Fruit fly (Drosophila melanogaster) whole organism, pupa: ENCODE results near the gene robl37BC.

Experiments used
- CG10348 ChIP-seq: fragments of 200-800 bp; sonication (Bioruptor generic); IDR thresholded peaks from 2 replicates; pipeline ENCODE4 v1.3.6; 2022; ENCODE audit warnings: missing biosample characterization, missing genetic modification characterization
- CG12605 ChIP-seq: fragments of 200-800 bp; sonication (Bioruptor generic); IDR thresholded peaks from 2 replicates; pipeline ENCODE4 v1.3.6; 2022; ENCODE audit warnings: missing biosample characterization, missing genetic modification characterization
- CG13204 ChIP-seq: fragments of 200-800 bp; sonication (Bioruptor generic); optimal IDR thresholded peaks from 2 replicates; lab custom pipeline; 2018; ENCODE audit warnings: missing biosample characterization, mild to moderate bottlenecking, missing genetic modification characterization, moderate library complexity
- CG14655 ChIP-seq: fragments of 200-800 bp; sonication (Bioruptor generic); optimal IDR thresholded peaks from 3 replicates; lab custom pipeline; 2017; ENCODE audit warnings: mild to moderate bottlenecking, missing biosample characterization, missing genetic modification reagents, missing genetic modification characterization
- CG15710 ChIP-seq: fragments of 200-800 bp; sonication (Bioruptor generic); optimal IDR thresholded peaks from 2 replicates; lab custom pipeline; 2018; ENCODE audit warnings: missing biosample characterization, mild to moderate bottlenecking, missing genetic modification characterization, moderate library complexity
- CG17806 ChIP-seq: fragments of 200-800 bp; sonication (Bioruptor generic); optimal IDR thresholded peaks from 2 replicates; lab custom pipeline; 2018; ENCODE audit warnings: missing biosample characterization, mild to moderate bottlenecking, missing genetic modification characterization, moderate library complexity
- CG32121 ChIP-seq: fragments of 200-800 bp; sonication (Bioruptor generic); IDR thresholded peaks from 2 replicates; pipeline ENCODE4 v1.3.6; 2022; ENCODE audit warnings: missing biosample characterization, missing genetic modification characterization
- CG34367 ChIP-seq: fragments of 200-800 bp; sonication (Bioruptor generic); optimal IDR thresholded peaks from 2 replicates; lab custom pipeline; 2018; ENCODE audit warnings: missing biosample characterization, mild to moderate bottlenecking, missing genetic modification characterization
- CG4496 ChIP-seq: fragments of 200-800 bp; sonication (Bioruptor generic); IDR thresholded peaks from 3 replicates; pipeline ENCODE4 v1.3.6; 2022; ENCODE audit warnings: missing biosample characterization, missing genetic modification characterization
- CG8159 ChIP-seq: fragments of 200-800 bp; sonication (Bioruptor generic); optimal IDR thresholded peaks from 3 replicates; lab custom pipeline; 2018; ENCODE audit warnings: missing biosample characterization, mild to moderate bottlenecking, missing genetic modification characterization, moderate library complexity
- CG8301 ChIP-seq: fragments of 200-800 bp; sonication (Bioruptor generic); optimal IDR thresholded peaks from 2 replicates; lab custom pipeline; 2018; ENCODE audit warnings: missing biosample characterization, mild to moderate bottlenecking, missing genetic modification characterization
- CG9948 ChIP-seq: fragments of 200-800 bp; sonication (Bioruptor generic); optimal IDR thresholded peaks from 2 replicates; lab custom pipeline; 2018; ENCODE audit warnings: missing biosample characterization, mild to moderate bottlenecking, missing genetic modification characterization, moderate library complexity
- D1 ChIP-seq: fragments of 200-800 bp; sonication (Bioruptor generic); optimal IDR thresholded peaks from 2 replicates; lab custom pipeline; 2018; ENCODE audit warnings: missing biosample characterization, mild to moderate bottlenecking, missing genetic modification characterization, moderate library complexity
- EcR ChIP-seq: fragments of 200-800 bp; sonication (Bioruptor generic); optimal IDR thresholded peaks from 3 replicates; lab custom pipeline; 2019; ENCODE audit warnings: missing biosample characterization, missing genetic modification characterization, mild to moderate bottlenecking, moderate library complexity, missing genetic modification reagents
- Ets98B ChIP-seq: fragments of 200-800 bp; sonication (Bioruptor generic); IDR thresholded peaks from 2 replicates; pipeline ENCODE4 v1.3.6; 2022; ENCODE audit warnings: missing biosample characterization, missing genetic modification characterization
- Pif1A ChIP-seq: fragments of 200-800 bp; sonication (Bioruptor generic); optimal IDR thresholded peaks from 3 replicates; lab custom pipeline; 2016; ENCODE audit warnings: missing biosample characterization, missing genetic modification characterization
- Pif1B ChIP-seq: fragments of 200-800 bp; sonication (Bioruptor generic); optimal IDR thresholded peaks from 3 replicates; lab custom pipeline; 2016; ENCODE audit warnings: missing biosample characterization, missing genetic modification characterization
- Snoo ChIP-seq: fragments of 200-800 bp; sonication (Bioruptor generic); optimal IDR thresholded peaks from 3 replicates; lab custom pipeline; 2017; ENCODE audit warnings: missing biosample characterization, mild to moderate bottlenecking, missing genetic modification characterization, inconsistent platforms
- fd96Ca ChIP-seq: fragments of 200-800 bp; sonication (Bioruptor generic); IDR thresholded peaks from 3 replicates; pipeline ENCODE4 v1.3.6; 2022; ENCODE audit warnings: missing biosample characterization, missing genetic modification characterization
- gl ChIP-seq: fragments of 200-800 bp; sonication (Bioruptor generic); optimal IDR thresholded peaks from 2 replicates; lab custom pipeline; 2018; ENCODE audit warnings: missing biosample characterization, mild to moderate bottlenecking, missing genetic modification characterization
- rn ChIP-seq: fragments of 200-800 bp; sonication (Bioruptor generic); IDR thresholded peaks from 2 replicates; pipeline ENCODE4 v1.3.6; 2022; ENCODE audit warnings: missing biosample characterization, missing genetic modification characterization

robl37BC gene

dm6 chr2L:19010566-19010965 lies at the start of gene robl37BC:
Gene robl37BC (plus strand): TSS chr2L:19010866.
- no peak for TF ChIP-seq Pif1B (GFP tag; lab: Kevin White, UChicago)
- no peak for TF ChIP-seq CG8301 (tag; lab: Kevin White, UChicago)
- TF ChIP-seq D1 (tag; lab: Kevin White, UChicago), result no peak
- no peak for TF ChIP-seq Snoo
- no peak for TF ChIP-seq gl (tag; lab: Kevin White, UChicago)

- no peak for TF ChIP-seq Ets98B (GFP tag; lab: Robert Waterston, UW)
- no peak for TF ChIP-seq fd96Ca (GFP tag; lab: Robert Waterston, UW)
- TF ChIP-seq CG9948, result peak; percentile 4
- no peak for TF ChIP-seq CG13204 (GFP tag; lab: Kevin White, UChicago)
- TF ChIP-seq CG34367, result no peak
- no peak for TF ChIP-seq Pif1B (GFP tag; lab: Kevin White, UChicago)
- TF ChIP-seq CG8159 (tag; lab: Kevin White, UChicago), result no peak
Observed at dm6 chr2L:18965367-18966213, 45.1 kb upstream of the robl37BC start.

dm6 chr2L:18966214-18966556 lies 44.5 kb upstream of the robl37BC start:
- peak; percentile 53 for TF ChIP-seq CG14655 (GFP tag; lab: Kevin White, UChicago)
- TF ChIP-seq CG4496, result peak; percentile 88
- TF ChIP-seq fd96Ca (GFP tag; lab: Robert Waterston, UW), result peak; percentile 57; the same call in 2 of the 3 replicates
- TF ChIP-seq gl (tag; lab: Kevin White, UChicago), result no peak
- peak; percentile 56 for TF ChIP-seq CG8159 (tag; lab: Kevin White, UChicago)
- no peak for TF ChIP-seq CG10348 (GFP tag; lab: Robert Waterston, UW)
- no peak for TF ChIP-seq Snoo
- TF ChIP-seq CG32121, result peak; percentile 84
- no peak for TF ChIP-seq EcR (GFP tag; lab: Kevin White, UChicago)
- peak; percentile 79 for TF ChIP-seq Ets98B (GFP tag; lab: Robert Waterston, UW)
- TF ChIP-seq Pif1A (GFP tag; lab: Kevin White, UChicago), result no peak
- TF ChIP-seq CG9948, result peak; percentile 47
- TF ChIP-seq CG17806 (tag; lab: Kevin White, UChicago), result peak; percentile 62
- TF ChIP-seq CG15710 (tag; lab: Kevin White, UChicago), result peak; percentile 38
- no peak for TF ChIP-seq CG13204 (GFP tag; lab: Kevin White, UChicago)
- TF ChIP-seq CG8301 (tag; lab: Kevin White, UChicago), result peak; percentile 37
- TF ChIP-seq Pif1B (GFP tag; lab: Kevin White, UChicago), result no peak
- TF ChIP-seq CG12605 (GFP tag; lab: Robert Waterston, UW), result peak; percentile 85

dm6 chr2L:18966844-18967243 lies 43.8 kb upstream of the robl37BC start:
- no peak for TF ChIP-seq CG12605 (GFP tag; lab: Robert Waterston, UW)
- TF ChIP-seq Ets98B (GFP tag; lab: Robert Waterston, UW), result peak; percentile 49
- 0 out of 3 replicates have a peak, but pooled peaks have one; percentile 14 for TF ChIP-seq fd96Ca (GFP tag; lab: Robert Waterston, UW)
- TF ChIP-seq CG17806 (tag; lab: Kevin White, UChicago), result peak; percentile 0
- peak; percentile 56; the same call in 1 of the 2 replicates for TF ChIP-seq CG32121
- no peak for TF ChIP-seq CG13204 (GFP tag; lab: Kevin White, UChicago)
- TF ChIP-seq CG15710 (tag; lab: Kevin White, UChicago), result no peak
- TF ChIP-seq EcR (GFP tag; lab: Kevin White, UChicago), result no peak
- TF ChIP-seq D1 (tag; lab: Kevin White, UChicago), result no peak
- no peak for TF ChIP-seq CG8159 (tag; lab: Kevin White, UChicago)
- TF ChIP-seq CG4496, result peak; percentile 58; the same call in 1 of the 3 replicates
- TF ChIP-seq Snoo, result no peak
- TF ChIP-seq CG8301 (tag; lab: Kevin White, UChicago), result no peak
- no peak for TF ChIP-seq Pif1B (GFP tag; lab: Kevin White, UChicago)

dm6 chr2L:18967897-18968296 lies 42.8 kb upstream of the robl37BC start:
- TF ChIP-seq CG14655 (GFP tag; lab: Kevin White, UChicago), result no peak
- no peak for TF ChIP-seq Pif1A (GFP tag; lab: Kevin White, UChicago)
- no peak for TF ChIP-seq CG12605 (GFP tag; lab: Robert Waterston, UW)
- TF ChIP-seq CG34367, result no peak
- TF ChIP-seq CG4496, result no peak
- no peak for TF ChIP-seq CG9948

- TF ChIP-seq CG8301 (tag; lab: Kevin White, UChicago) (no peak), EcR (GFP tag; lab: Kevin White, UChicago) (peak; percentile 27), CG8159 (tag; lab: Kevin White, UChicago) (peak; percentile 33), CG15710 (tag; lab: Kevin White, UChicago) (peak; percentile 25), CG12605 (GFP tag; lab: Robert Waterston, UW) (no peak), rn (GFP tag; lab: Robert Waterston, UW) (no peak)
- TF ChIP-seq, all 21 proteins: peak for 3
Observed at dm6 chr2L:18968370-18969105, 42.1 kb upstream of the robl37BC start, which contains the start of the genes Nak and Tango6. Gene Nak (minus strand): TSS chr2L:18968744. Gene Tango6 (plus strand): TSS chr2L:18969028.
